Worm (Caenorhabditis elegans) whole organism, L1 larva: ENCODE results near the gene zig-11.
"Not testable (repeated sequence)": the region's sequence is repeated elsewhere in the genome, so short reads cannot be mapped to it uniquely, and the experiment has no call there.

Experiments
- ama-1 ChIP-seq: fragments of 150-350 bp; optimal IDR thresholded peaks from 2 replicates; lab custom pipeline; 2014
- egl-13 ChIP-seq: sonication (generic microtip); optimal IDR thresholded peaks from 2 replicates; lab custom pipeline; 2016; ENCODE audit warnings: missing genotype, missing genetic modification reagents, missing genetic modification characterization, missing compliant biosample characterization
- egl-27 ChIP-seq, 2 experiments: fragments of 150-350 bp in 1 of 2; sonication (generic microtip); optimal IDR thresholded peaks; 3 replicates each; lab custom pipeline; 2017 to 2018; ENCODE audit warnings: missing biosample characterization in 2 of 2, missing genetic modification characterization in 2 of 2, missing genetic modification reagents in 2 of 2
- fos-1 ChIP-seq: fragments of 150-350 bp; optimal IDR thresholded peaks from 2 replicates; lab custom pipeline; 2014; ENCODE audit warnings: missing biosample characterization, missing genetic modification characterization
- lir-3 ChIP-seq: sonication (generic microtip); optimal IDR thresholded peaks from 2 replicates; lab custom pipeline; 2016; ENCODE audit warnings: mild to moderate bottlenecking, missing genetic modification characterization, moderate library complexity, missing compliant biosample characterization; ENCODE audit not compliant: poor library complexity
- lsy-2 ChIP-seq, 2 experiments: fragments of 150-350 bp; optimal IDR thresholded peaks; 2 replicates each; lab custom pipeline; 2014; ENCODE audit warnings: missing biosample characterization in 2 of 2, missing genetic modification characterization in 2 of 2
- mdl-1 ChIP-seq, 2 experiments: fragments of 150-350 bp; optimal IDR thresholded peaks; 2 replicates each; lab custom pipeline; 2014 to 2017; ENCODE audit warnings: missing biosample characterization in 2 of 2, missing genetic modification characterization in 2 of 2, inconsistent platforms in 1 of 2
- mef-2 ChIP-seq: fragments of 150-350 bp; optimal IDR thresholded peaks from 2 replicates; lab custom pipeline; 2014; ENCODE audit warnings: missing biosample characterization, missing genetic modification characterization
- mep-1 ChIP-seq: fragments of 150-350 bp; optimal IDR thresholded peaks from 2 replicates; lab custom pipeline; 2014; ENCODE audit warnings: missing biosample characterization, missing genetic modification characterization
- pqm-1 ChIP-seq: sonication (generic microtip); optimal IDR thresholded peaks from 3 replicates; lab custom pipeline; 2017; ENCODE audit warnings: missing biosample characterization, missing genetic modification characterization
- sox-4 ChIP-seq: sonication (generic microtip); optimal IDR thresholded peaks from 2 replicates; lab custom pipeline; 2016; ENCODE audit warnings: missing genetic modification characterization, missing compliant biosample characterization

DNA sequence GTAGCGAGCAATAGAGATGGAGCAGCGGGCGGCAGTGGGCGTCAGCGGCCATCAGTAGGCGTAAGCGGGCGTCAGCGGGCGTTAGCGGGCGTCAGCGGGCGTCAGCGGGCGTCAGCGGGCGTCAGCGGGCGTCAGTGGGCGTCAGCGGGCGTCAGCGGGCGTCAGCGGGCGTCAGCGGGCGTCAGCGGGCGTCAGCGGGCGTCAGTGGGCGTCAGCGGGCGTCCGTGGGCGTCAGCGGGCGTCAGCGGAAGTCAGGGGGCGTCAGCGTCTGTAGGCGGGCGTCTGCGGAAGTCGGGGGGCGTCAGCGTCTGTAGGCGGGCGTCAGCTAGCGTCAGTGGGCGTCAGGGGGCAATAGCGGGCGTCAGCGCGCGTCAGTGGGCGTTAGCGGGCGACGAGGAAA is 42.7 kb downstream of the zig-11 start:
- not testable (repeated sequence) for TF ChIP-seq lir-3; egl-13 (tag; lab: Kevin White, UChicago); pqm-1 (tag; lab: Kevin White, UChicago); lsy-2 (tag; optimal IDR thresholded peaks at IDR 0.05; lab: Kevin White, UChicago); mep-1 (tag; lab: Kevin White, UChicago); mef-2; mdl-1 (tag; optimal IDR thresholded peaks at IDR 0.05; lab: Kevin White, UChicago); ama-1; fos-1 (tag; lab: Kevin White, UChicago); sox-4 (tag; lab: Kevin White, UChicago); egl-27 (tag; optimal IDR thresholded peaks at IDR 0.05; lab: Kevin White, UChicago)
